Worm (Caenorhabditis elegans) whole organism, L2 larva: ENCODE results near the gene kdin-1.

ENCODE experiments used
- C34F6.9 ChIP-seq: fragments of 150-350 bp; optimal IDR thresholded peaks from 2 replicates; lab custom pipeline; 2014; ENCODE audit warnings: missing biosample characterization, missing genetic modification characterization
- R02D3.7 ChIP-seq: fragments of 150-350 bp; optimal IDR thresholded peaks from 2 replicates; lab custom pipeline; 2014; ENCODE audit warnings: missing biosample characterization, missing genetic modification characterization
- Y55F3AM.14 ChIP-seq: fragments of 200-800 bp; sonication (Bioruptor generic); optimal IDR thresholded peaks from 2 replicates; lab custom pipeline; 2018; ENCODE audit warnings: mild to moderate bottlenecking, missing genetic modification characterization, missing compliant biosample characterization
- ZK546.5 ChIP-seq: sonication (generic microtip); optimal IDR thresholded peaks from 2 replicates; lab custom pipeline; 2017; ENCODE audit warnings: missing biosample characterization, missing genetic modification characterization
- alr-1 ChIP-seq: fragments of 150-350 bp; optimal IDR thresholded peaks from 2 replicates; lab custom pipeline; 2014; ENCODE audit warnings: missing biosample characterization, missing genetic modification characterization
- aly-2 ChIP-seq: fragments of 150-350 bp; optimal IDR thresholded peaks from 2 replicates; lab custom pipeline; 2014; ENCODE audit warnings: missing biosample characterization, missing genetic modification characterization
- ama-1 ChIP-seq: fragments of 150-350 bp; optimal IDR thresholded peaks from 2 replicates; lab custom pipeline; 2018; ENCODE audit warnings: inconsistent platforms
- blmp-1 ChIP-seq: sonication (generic microtip); optimal IDR thresholded peaks from 2 replicates; lab custom pipeline; 2017; ENCODE audit warnings: missing genetic modification characterization, mild to moderate bottlenecking, missing compliant biosample characterization, antibody characterized with exemption, moderate library complexity; ENCODE audit not compliant: insufficient read depth
- ceh-16 ChIP-seq: fragments of 150-350 bp; optimal IDR thresholded peaks from 2 replicates; lab custom pipeline; 2014; ENCODE audit warnings: missing biosample characterization, missing genetic modification characterization
- ceh-82 ChIP-seq: fragments of 150-350 bp; optimal IDR thresholded peaks from 2 replicates; lab custom pipeline; 2014; ENCODE audit warnings: missing biosample characterization, missing genetic modification characterization
- crh-2 ChIP-seq: sonication (generic microtip); optimal IDR thresholded peaks from 2 replicates; lab custom pipeline; 2017; ENCODE audit warnings: missing biosample characterization, missing genetic modification characterization
- dmd-4 ChIP-seq: sonication (generic microtip); optimal IDR thresholded peaks from 2 replicates; lab custom pipeline; 2017; ENCODE audit warnings: missing biosample characterization, missing genetic modification characterization
- fos-1 ChIP-seq: fragments of 150-350 bp; optimal IDR thresholded peaks from 2 replicates; lab custom pipeline; 2014; ENCODE audit warnings: missing biosample characterization, missing genetic modification characterization
- gmeb-1 ChIP-seq: fragments of 150-350 bp; optimal IDR thresholded peaks from 2 replicates; lab custom pipeline; 2014; ENCODE audit warnings: missing biosample characterization, missing genetic modification characterization
- lin-11 ChIP-seq: fragments of 150-350 bp; sonication (generic microtip); optimal IDR thresholded peaks from 2 replicates; lab custom pipeline; 2014; ENCODE audit warnings: missing biosample characterization, missing genetic modification characterization, inconsistent platforms, mixed read lengths
- lin-13 ChIP-seq: fragments of 150-350 bp; optimal IDR thresholded peaks from 2 replicates; lab custom pipeline; 2014; ENCODE audit warnings: missing biosample characterization, missing genetic modification reagents, missing genetic modification characterization
- lin-39 ChIP-seq: fragments of 150-350 bp; optimal IDR thresholded peaks from 2 replicates; lab custom pipeline; 2014; ENCODE audit warnings: missing biosample characterization, missing genetic modification reagents, missing genetic modification characterization
- lsy-2 ChIP-seq, 2 experiments: fragments of 150-350 bp in 1 of 2; sonication (generic microtip) in 1 of 2; optimal IDR thresholded peaks; 2 replicates each; lab custom pipeline; 2014 to 2017; ENCODE audit warnings: missing biosample characterization in 2 of 2, missing genetic modification characterization in 2 of 2
- mbf-1 ChIP-seq: sonication (generic microtip); optimal IDR thresholded peaks from 2 replicates; lab custom pipeline; 2017; ENCODE audit warnings: missing biosample characterization, missing genetic modification characterization
- mdl-1 ChIP-seq, 2 experiments: fragments of 150-350 bp in 1 of 2; sonication (generic microtip) in 1 of 2; optimal IDR thresholded peaks; 2 replicates each; lab custom pipeline; 2017; ENCODE audit warnings: missing biosample characterization in 2 of 2, missing genetic modification characterization in 2 of 2
- nhr-11 ChIP-seq: fragments of 150-350 bp; optimal IDR thresholded peaks from 2 replicates; lab custom pipeline; 2014; ENCODE audit warnings: missing biosample characterization, missing genetic modification characterization
- nhr-12 ChIP-seq: fragments of 150-350 bp; optimal IDR thresholded peaks from 2 replicates; lab custom pipeline; 2014; ENCODE audit warnings: missing biosample characterization, missing genetic modification characterization
- nhr-129 ChIP-seq: fragments of 150-350 bp; optimal IDR thresholded peaks from 2 replicates; lab custom pipeline; 2014; ENCODE audit warnings: missing biosample characterization, missing genetic modification characterization
- nhr-21 ChIP-seq: fragments of 150-350 bp; optimal IDR thresholded peaks from 2 replicates; lab custom pipeline; 2014; ENCODE audit warnings: missing biosample characterization, missing genetic modification characterization
- nhr-23 ChIP-seq: fragments of 150-350 bp; optimal IDR thresholded peaks from 2 replicates; lab custom pipeline; 2014; ENCODE audit warnings: missing biosample characterization, missing genetic modification reagents, missing genetic modification characterization
- nhr-237 ChIP-seq: fragments of 150-350 bp; optimal IDR thresholded peaks from 2 replicates; lab custom pipeline; 2014; ENCODE audit warnings: missing biosample characterization, missing genetic modification characterization
- nhr-25 ChIP-seq: fragments of 150-350 bp; sonication (generic microtip); optimal IDR thresholded peaks from 3 replicates; lab custom pipeline; 2014; ENCODE audit warnings: missing biosample characterization, missing genetic modification characterization
- nhr-6 ChIP-seq: fragments of 150-350 bp; optimal IDR thresholded peaks from 2 replicates; lab custom pipeline; 2014; ENCODE audit warnings: missing biosample characterization, missing genetic modification characterization
- nhr-77 ChIP-seq: fragments of 150-350 bp; optimal IDR thresholded peaks from 2 replicates; lab custom pipeline; 2014; ENCODE audit warnings: missing biosample characterization, missing genetic modification characterization
- sem-4 ChIP-seq: fragments of 150-350 bp; optimal IDR thresholded peaks from 2 replicates; lab custom pipeline; 2014; ENCODE audit warnings: missing biosample characterization, missing genetic modification reagents, missing genetic modification characterization
- skn-1 ChIP-seq: sonication (generic microtip); optimal IDR thresholded peaks from 2 replicates; lab custom pipeline; 2017; ENCODE audit warnings: missing biosample characterization, missing genetic modification characterization
- sma-3 ChIP-seq: sonication (generic microtip); optimal IDR thresholded peaks from 2 replicates; lab custom pipeline; 2016; ENCODE audit warnings: missing genetic modification reagents, missing genetic modification characterization, missing compliant biosample characterization
- sma-9 ChIP-seq, 2 experiments: fragments of 150-350 bp in 1 of 2; sonication (generic microtip) in 1 of 2; optimal IDR thresholded peaks; 2 replicates each; lab custom pipeline; 2014 to 2016; ENCODE audit warnings: missing genetic modification characterization in 2 of 2, mild to moderate bottlenecking in 1 of 2, missing biosample characterization in 1 of 2, missing compliant biosample characterization in 1 of 2, missing genetic modification reagents in 1 of 2, moderate library complexity in 1 of 2
- snpc-4 ChIP-seq: fragments of 150-350 bp; optimal IDR thresholded peaks from 2 replicates; lab custom pipeline; 2014; ENCODE audit warnings: missing biosample characterization, missing genetic modification characterization
- unc-39 ChIP-seq: fragments of 150-350 bp; optimal IDR thresholded peaks from 2 replicates; lab custom pipeline; 2014; ENCODE audit warnings: missing biosample characterization, missing genetic modification characterization
- unc-55 ChIP-seq: fragments of 150-350 bp; sonication (generic microtip); optimal IDR thresholded peaks from 3 replicates; lab custom pipeline; 2014; ENCODE audit warnings: missing biosample characterization, missing genetic modification reagents, missing genetic modification characterization
- ztf-1 ChIP-seq: fragments of 200-800 bp; sonication (Bioruptor generic); conservative IDR thresholded peaks from 2 replicates; pipeline ENCODE4 v1.3.6; 2022; ENCODE audit warnings: missing genetic modification characterization, missing compliant biosample characterization
- ztf-11 ChIP-seq: sonication (generic microtip); optimal IDR thresholded peaks from 2 replicates; lab custom pipeline; 2017; ENCODE audit warnings: missing biosample characterization, missing genetic modification characterization
- ztf-4 ChIP-seq: fragments of 150-350 bp; optimal IDR thresholded peaks from 2 replicates; lab custom pipeline; 2014; ENCODE audit warnings: missing biosample characterization, missing genetic modification characterization

The kdin-1 gene

ce11 chrIV:11008996-11009395, 29.5 kb upstream of the kdin-1 start, which contains the start of gene F13H10.6:
Gene F13H10.6 (plus strand): TSS chrIV:11009296.
- TF ChIP-seq unc-55 (GFP tag; lab: Kevin White, UChicago) (no peak), nhr-129 (tag; lab: Kevin White, UChicago) (no peak)

- TF ChIP-seq Y55F3AM.14 (GFP tag; lab: Kevin White, UChicago) (no peak), blmp-1 (tag; lab: Kevin White, UChicago) (no peak), dmd-4 (tag; lab: Kevin White, UChicago) (no peak), nhr-237 (tag; lab: Kevin White, UChicago) (no peak), lsy-2 (tag; optimal IDR thresholded peaks at IDR 0.05; lab: Kevin White, UChicago) (no peak), ztf-1 (no peak), snpc-4 (no peak), sma-3 (no peak), nhr-21 (no peak), sma-9 (GFP tag; optimal IDR thresholded peaks at IDR 0.05; lab: Kevin White, UChicago) (no peak), sma-9 (tag; optimal IDR thresholded peaks at IDR 0.05; lab: Kevin White, UChicago) (no peak), aly-2 (tag; lab: Kevin White, UChicago) (no peak), mdl-1 (tag; optimal IDR thresholded peaks at IDR 0.05; lab: Kevin White, UChicago) (no peak), ztf-4 (tag; lab: Kevin White, UChicago) (no peak), C34F6.9 (no peak), lin-11 (tag; lab: Kevin White, UChicago) (no peak), lin-13 (GFP tag; lab: Kevin White, UChicago) (no peak), mbf-1 (no peak)
These were observed 28.5 kb upstream of the kdin-1 start for ce11 chrIV:11009928-11010327.

- no peak for TF ChIP-seq lin-39 (tag; lab: Kevin White, UChicago)
- TF ChIP-seq sem-4 (tag; lab: Kevin White, UChicago): no peak
- TF ChIP-seq aly-2 (tag; lab: Kevin White, UChicago): no peak
- no peak for TF ChIP-seq fos-1
- TF ChIP-seq nhr-23 (tag; lab: Kevin White, UChicago): no peak
- TF ChIP-seq lin-13 (GFP tag; lab: Kevin White, UChicago): no peak
- TF ChIP-seq nhr-237 (tag; lab: Kevin White, UChicago): no peak
- TF ChIP-seq nhr-11: no peak
- TF ChIP-seq C34F6.9: no peak
- no peak for TF ChIP-seq alr-1
- TF ChIP-seq blmp-1 (tag; lab: Kevin White, UChicago): no peak
- TF ChIP-seq ztf-11: no peak
- no peak for TF ChIP-seq nhr-77 (tag; lab: Kevin White, UChicago)
- TF ChIP-seq ama-1: no peak
- TF ChIP-seq, all 48 proteins: peak for 0
These were observed 26.5 kb upstream of the kdin-1 start, which contains the start of gene ndx-9 for ce11 chrIV:11011920-11012319. Gene ndx-9 (minus strand): TSS chrIV:11012020.

ce11 chrIV:11015881-11016280, 22.6 kb upstream of the kdin-1 start, which contains the start of gene F13H10.3:
Gene F13H10.3 (minus strand): TSS chrIV:11015953.
- TF ChIP-seq sma-9 (GFP tag; optimal IDR thresholded peaks at IDR 0.05; lab: Kevin White, UChicago) (peak; percentile 31), sma-9 (tag; optimal IDR thresholded peaks at IDR 0.05; lab: Kevin White, UChicago) (no peak), unc-39 (no peak), ztf-1 (no peak), sma-3 (no peak), nhr-25 (tag; lab: Kevin White, UChicago) (no peak), skn-1 (tag; lab: Kevin White, UChicago) (no peak), R02D3.7 (tag; lab: Kevin White, UChicago) (no peak), nhr-237 (tag; lab: Kevin White, UChicago) (no peak), crh-2 (peak; percentile 62), ceh-16 (tag; lab: Kevin White, UChicago) (no peak), fos-1 (peak; percentile 59), nhr-23 (tag; lab: Kevin White, UChicago) (no peak), nhr-12 (no peak), nhr-129 (tag; lab: Kevin White, UChicago) (no peak), aly-2 (tag; lab: Kevin White, UChicago) (no peak), nhr-21 (no peak), C34F6.9 (no peak), ztf-11 (no peak), mdl-1 (tag; optimal IDR thresholded peaks at IDR 0.05; lab: Kevin White, UChicago) (peak in 1 of 2 experiments; percentile 27), snpc-4 (no peak), nhr-6 (no peak), ZK546.5 (tag; lab: Kevin White, UChicago) (no peak), ceh-82 (tag; lab: Kevin White, UChicago) (no peak), dmd-4 (tag; lab: Kevin White, UChicago) (no peak), mbf-1 (no peak), gmeb-1 (tag; lab: Kevin White, UChicago) (no peak), lin-39 (tag; lab: Kevin White, UChicago) (no peak)
